Fruit fly (Drosophila melanogaster) whole organism, embryonic: ENCODE results near the gene SecS.

Experiments
- Atf6 ChIP-seq: fragments of 200-800 bp; sonication (Bioruptor generic); IDR thresholded peaks from 2 replicates; pipeline ENCODE4 v1.3.6; 2022; ENCODE audit warnings: missing biosample characterization, missing genetic modification characterization
- B-H2 ChIP-seq: fragments of 200-800 bp; sonication (Bioruptor generic); optimal IDR thresholded peaks from 2 replicates; lab custom pipeline; 2018; ENCODE audit warnings: missing biosample characterization, mild to moderate bottlenecking, missing genetic modification characterization
- CG11247 ChIP-seq: fragments of 200-800 bp; sonication (Bioruptor generic); IDR thresholded peaks from 2 replicates; pipeline ENCODE4 v1.3.6; 2022; ENCODE audit warnings: missing biosample characterization, missing genetic modification characterization
- CG11695 ChIP-seq: fragments of 200-800 bp; sonication (Bioruptor generic); IDR thresholded peaks from 3 replicates; pipeline ENCODE4 v1.3.6; 2022; ENCODE audit warnings: missing biosample characterization, missing genetic modification characterization
- CG11723 ChIP-seq: fragments of 200-800 bp; sonication (Bioruptor generic); optimal IDR thresholded peaks from 2 replicates; lab custom pipeline; 2017; ENCODE audit warnings: missing biosample characterization, mild to moderate bottlenecking, missing genetic modification characterization
- CG12155 ChIP-seq: fragments of 200-800 bp; sonication (Bioruptor generic); optimal IDR thresholded peaks from 3 replicates; lab custom pipeline; 2016; ENCODE audit warnings: missing biosample characterization, missing genetic modification characterization
- CG14667 ChIP-seq: fragments of 200-800 bp; sonication (Bioruptor generic); IDR thresholded peaks from 2 replicates; pipeline ENCODE4 v1.3.6; 2022; ENCODE audit warnings: missing biosample characterization, missing genetic modification characterization
- CG14710 ChIP-seq: fragments of 200-800 bp; sonication (Bioruptor generic); optimal IDR thresholded peaks from 3 replicates; lab custom pipeline; 2019; ENCODE audit warnings: missing biosample characterization, mild to moderate bottlenecking, missing genetic modification characterization, moderate library complexity
- CG30403 ChIP-seq: fragments of 200-800 bp; sonication (Bioruptor generic); optimal IDR thresholded peaks from 3 replicates; lab custom pipeline; 2016; ENCODE audit warnings: missing biosample characterization, missing genetic modification characterization
- CG3065 ChIP-seq: fragments of 200-800 bp; sonication (Bioruptor generic); optimal IDR thresholded peaks from 2 replicates; lab custom pipeline; 2016; ENCODE audit warnings: missing biosample characterization, missing genetic modification characterization
- CG4282 ChIP-seq: fragments of 200-800 bp; sonication (Bioruptor generic); optimal IDR thresholded peaks from 2 replicates; lab custom pipeline; 2016; ENCODE audit warnings: missing biosample characterization, missing genetic modification characterization
- CG43689 ChIP-seq: fragments of 200-800 bp; sonication (Bioruptor generic); IDR thresholded peaks from 2 replicates; pipeline ENCODE4 v1.3.6; 2022; ENCODE audit warnings: missing biosample characterization, missing genetic modification characterization
- CG4730 ChIP-seq: fragments of 200-800 bp; sonication (Bioruptor generic); IDR thresholded peaks from 2 replicates; pipeline ENCODE4 v1.3.6; 2022; ENCODE audit warnings: missing biosample characterization, missing genetic modification characterization
- CG5180 ChIP-seq: fragments of 200-800 bp; sonication (Bioruptor generic); optimal IDR thresholded peaks from 3 replicates; lab custom pipeline; 2017; ENCODE audit warnings: missing biosample characterization, missing genetic modification characterization, mild to moderate bottlenecking, moderate library complexity, missing genetic modification reagents
- CG6272 ChIP-seq: fragments of 200-800 bp; sonication (Bioruptor generic); IDR thresholded peaks from 2 replicates; pipeline ENCODE4 v1.3.6; 2022; ENCODE audit warnings: missing biosample characterization, missing genetic modification characterization
- CG7928 ChIP-seq: fragments of 200-800 bp; sonication (Bioruptor generic); optimal IDR thresholded peaks from 2 replicates; lab custom pipeline; 2017; ENCODE audit warnings: missing biosample characterization, mild to moderate bottlenecking, missing genetic modification characterization
- CG8290 ChIP-seq, 3 experiments: fragments of 200-800 bp; sonication (Bioruptor generic); optimal IDR thresholded peaks; 2 replicates each; lab custom pipeline; 2016 to 2019; ENCODE audit warnings: missing biosample characterization in 3 of 3, missing genetic modification characterization in 3 of 3, mild to moderate bottlenecking in 2 of 3, moderate library complexity in 1 of 3
- CG8478 ChIP-seq: fragments of >200 bp; optimal IDR thresholded peaks from 2 replicates; lab custom pipeline; 2018
- D ChIP-seq, 2 experiments: fragments of 200-800 bp in 1 of 2; fragments of >200 bp in 1 of 2; sonication (Bioruptor generic) in 1 of 2; optimal IDR thresholded peaks; 2 replicates in 1 of 2; 3 replicates in 1 of 2; lab custom pipeline; 2017; ENCODE audit warnings: mild to moderate bottlenecking in 1 of 2, missing biosample characterization in 1 of 2, missing genetic modification characterization in 1 of 2, missing genetic modification reagents in 1 of 2
- Fer2 ChIP-seq: fragments of 200-800 bp; sonication (Bioruptor generic); optimal IDR thresholded peaks from 2 replicates; lab custom pipeline; 2018; ENCODE audit warnings: missing biosample characterization, mild to moderate bottlenecking, missing genetic modification characterization, moderate library complexity
- Mrtf ChIP-seq: fragments of 200-800 bp; sonication (Bioruptor generic); IDR thresholded peaks from 3 replicates; pipeline ENCODE4 v1.3.6; 2022; ENCODE audit warnings: missing biosample characterization, missing genetic modification characterization
- Ravus ChIP-seq: fragments of 200-800 bp; sonication (Bioruptor generic); IDR thresholded peaks from 2 replicates; pipeline ENCODE4 v1.3.6; 2022; ENCODE audit warnings: missing biosample characterization, missing genetic modification characterization
- Stat92E ChIP-seq, 3 experiments: fragments of >200 bp in 2 of 3; fragments of 200-800 bp in 1 of 3; sonication (Bioruptor generic) in 1 of 3; optimal IDR thresholded peaks; 2 replicates each; lab custom pipeline; 2017 to 2019; ENCODE audit warnings: missing biosample characterization in 3 of 3, missing genetic modification characterization in 3 of 3, mild to moderate bottlenecking in 1 of 3, moderate library complexity in 1 of 3
- Xrp1 ChIP-seq: fragments of 200-800 bp; sonication (Bioruptor generic); IDR thresholded peaks from 2 replicates; pipeline ENCODE4 v1.3.6; 2022; ENCODE audit warnings: missing biosample characterization, missing genetic modification characterization
- ac ChIP-seq: fragments of 200-800 bp; sonication (Bioruptor generic); optimal IDR thresholded peaks from 3 replicates; lab custom pipeline; 2017; ENCODE audit warnings: missing biosample characterization, mild to moderate bottlenecking, missing genetic modification characterization
- ase ChIP-seq: fragments of 200-800 bp; sonication (Bioruptor generic); IDR thresholded peaks from 3 replicates; pipeline ENCODE4 v1.3.6; 2022; ENCODE audit warnings: missing biosample characterization, missing genetic modification characterization
- cato ChIP-seq: fragments of 200-800 bp; sonication (Bioruptor generic); optimal IDR thresholded peaks from 2 replicates; lab custom pipeline; 2016; ENCODE audit warnings: missing biosample characterization, missing genetic modification characterization, borderline replicate concordance
- chif ChIP-seq, 2 experiments: fragments of 200-800 bp; sonication (Bioruptor generic); optimal IDR thresholded peaks; 3 replicates each; lab custom pipeline; 2016; ENCODE audit warnings: missing biosample characterization in 2 of 2, missing genetic modification characterization in 2 of 2
- chinmo ChIP-seq: fragments of 200-800 bp; sonication (Bioruptor generic); IDR thresholded peaks from 4 replicates; pipeline ENCODE4 v1.3.6; 2022; ENCODE audit warnings: missing biosample characterization, missing genetic modification characterization; ENCODE audit not compliant: partially characterized antibody
- dan ChIP-seq: fragments of 200-800 bp; sonication (Bioruptor generic); IDR thresholded peaks from 2 replicates; pipeline ENCODE4 v1.3.6; 2022; ENCODE audit warnings: missing biosample characterization, missing genetic modification characterization
- dmrt99B ChIP-seq: fragments of 200-800 bp; sonication (Bioruptor generic); optimal IDR thresholded peaks from 2 replicates; lab custom pipeline; 2018; ENCODE audit warnings: missing biosample characterization, mild to moderate bottlenecking, missing genetic modification characterization, moderate library complexity
- exex ChIP-seq: fragments of 200-800 bp; sonication (Bioruptor generic); optimal IDR thresholded peaks from 4 replicates; lab custom pipeline; 2018; ENCODE audit warnings: missing biosample characterization, mild to moderate bottlenecking, missing genetic modification characterization, moderate library complexity
- eyg ChIP-seq: fragments of 200-800 bp; sonication (Bioruptor generic); optimal IDR thresholded peaks from 3 replicates; lab custom pipeline; 2016; ENCODE audit warnings: missing biosample characterization, missing genetic modification characterization
- ftz-f1 ChIP-seq: fragments of 200-800 bp; sonication (Bioruptor generic); optimal IDR thresholded peaks from 2 replicates; lab custom pipeline; 2016; ENCODE audit warnings: missing biosample characterization, missing genetic modification characterization
- fu2 ChIP-seq: fragments of 200-800 bp; sonication (Bioruptor generic); optimal IDR thresholded peaks from 2 replicates; lab custom pipeline; 2016; ENCODE audit warnings: missing biosample characterization, missing genetic modification characterization
- gem ChIP-seq: fragments of 200-800 bp; sonication (Bioruptor generic); optimal IDR thresholded peaks from 2 replicates; lab custom pipeline; 2019; ENCODE audit warnings: missing biosample characterization, mild to moderate bottlenecking, missing genetic modification characterization, moderate library complexity
- gfzf ChIP-seq: fragments of 200-800 bp; sonication (Bioruptor generic); optimal IDR thresholded peaks from 2 replicates; lab custom pipeline; 2016; ENCODE audit warnings: missing biosample characterization, mild to moderate bottlenecking, missing genetic modification characterization, moderate library complexity
- inv ChIP-seq: fragments of 200-800 bp; sonication (Bioruptor generic); IDR thresholded peaks from 2 replicates; pipeline ENCODE4 v1.3.6; 2022; ENCODE audit warnings: missing biosample characterization, missing genetic modification characterization; ENCODE audit not compliant: partially characterized antibody
- kah ChIP-seq: fragments of 200-800 bp; sonication (Bioruptor generic); optimal IDR thresholded peaks from 2 replicates; lab custom pipeline; 2018; ENCODE audit warnings: missing biosample characterization, mild to moderate bottlenecking, missing genetic modification characterization
- nmo ChIP-seq: fragments of 200-800 bp; sonication (Bioruptor generic); optimal IDR thresholded peaks from 2 replicates; lab custom pipeline; 2018; ENCODE audit warnings: missing biosample characterization, mild to moderate bottlenecking, missing genetic modification characterization, moderate library complexity
- otp ChIP-seq: fragments of 200-800 bp; sonication (Bioruptor generic); IDR thresholded peaks from 3 replicates; pipeline ENCODE4, ENCODE4 v1.3.6; 2022; ENCODE audit warnings: missing biosample characterization, missing genetic modification characterization
- pzg ChIP-seq: fragments of 200-800 bp; sonication (Bioruptor generic); optimal IDR thresholded peaks from 3 replicates; lab custom pipeline; 2018; ENCODE audit warnings: missing biosample characterization, mild to moderate bottlenecking, missing genetic modification characterization, moderate library complexity
- rib ChIP-seq: fragments of 200-800 bp; sonication (Bioruptor generic); IDR thresholded peaks from 2 replicates; pipeline ENCODE4 v1.3.6; 2022; ENCODE audit warnings: missing biosample characterization, missing genetic modification characterization
- run ChIP-seq: fragments of 200-800 bp; sonication (Bioruptor generic); optimal IDR thresholded peaks from 3 replicates; lab custom pipeline; 2018; ENCODE audit warnings: missing biosample characterization, mild to moderate bottlenecking, missing genetic modification characterization
- sd ChIP-seq: fragments of 200-800 bp; sonication (Bioruptor generic); optimal IDR thresholded peaks from 3 replicates; lab custom pipeline; 2018; ENCODE audit warnings: missing biosample characterization, mild to moderate bottlenecking, missing genetic modification characterization, moderate library complexity
- tio ChIP-seq: fragments of 200-800 bp; sonication (Bioruptor generic); optimal IDR thresholded peaks from 2 replicates; lab custom pipeline; 2017; ENCODE audit warnings: missing biosample characterization, missing genetic modification characterization, inconsistent platforms
- usp ChIP-seq: fragments of >200 bp; optimal IDR thresholded peaks from 2 replicates; lab custom pipeline; 2017; ENCODE audit warnings: missing biosample characterization, missing genetic modification characterization
- z ChIP-seq: fragments of 200-800 bp; sonication (Bioruptor generic); IDR thresholded peaks from 3 replicates; pipeline ENCODE4 v1.3.6; 2022; ENCODE audit warnings: missing biosample characterization, missing genetic modification characterization

SecS gene

DNA sequence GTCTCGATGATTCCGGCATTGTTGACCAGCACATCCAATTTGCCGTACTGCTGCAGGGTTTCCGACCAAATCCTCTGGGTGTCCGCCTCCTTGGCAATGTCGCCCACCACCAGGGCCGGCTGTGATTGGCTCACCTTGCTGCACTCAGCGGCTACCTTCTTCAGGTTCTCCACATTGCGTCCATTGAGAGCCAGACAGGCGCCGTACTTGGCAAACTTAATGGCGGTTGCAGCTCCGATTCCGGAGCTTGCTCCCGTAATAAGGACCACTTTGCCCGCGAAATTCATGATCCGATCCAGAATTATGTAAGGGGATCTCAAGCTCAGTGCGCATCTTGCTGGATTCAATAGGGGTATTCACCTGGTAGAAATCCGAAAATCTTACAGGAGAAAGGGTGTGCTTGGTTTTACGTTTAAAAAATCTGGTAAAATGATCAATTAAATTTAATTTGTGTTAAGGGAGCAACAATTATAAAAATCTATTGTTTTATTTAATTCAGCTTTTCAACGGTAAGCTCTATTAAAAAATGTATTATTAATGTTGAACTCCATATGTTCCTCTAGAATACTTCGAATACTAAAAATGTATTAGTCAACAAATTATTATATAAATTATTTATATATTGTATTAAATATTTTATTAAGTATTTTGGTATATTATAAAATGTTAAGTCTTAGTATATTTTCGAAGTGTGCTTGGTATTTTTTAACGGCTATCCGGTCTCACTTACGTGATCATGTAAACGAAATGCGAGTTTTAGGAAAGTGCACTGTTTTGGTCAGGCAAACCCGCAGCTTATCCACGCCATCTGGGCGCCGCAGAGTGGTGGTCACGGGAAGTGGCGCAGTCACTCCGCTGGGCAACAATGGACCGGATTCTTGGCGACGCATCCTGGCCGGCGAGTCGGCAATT is 35.5 kb downstream of the SecS start, which contains the start of the genes CG31548 and CG12170 (continued):
- TF ChIP-seq Stat92E (GFP tag; optimal IDR thresholded peaks at IDR 0.05; lab: Kevin White, UChicago): no peak
- TF ChIP-seq CG14710: peak; percentile 70
- TF ChIP-seq CG8290 (GFP tag; optimal IDR thresholded peaks at IDR 0.05; lab: Kevin White, UChicago): no peak
- no peak for TF ChIP-seq CG8290 (tag; optimal IDR thresholded peaks at IDR 0.05; lab: Kevin White, UChicago)
- TF ChIP-seq eyg (GFP tag; lab: Kevin White, UChicago): no peak
- no peak for TF ChIP-seq dmrt99B
- no peak for TF ChIP-seq run (tag; lab: Kevin White, UChicago)
- TF ChIP-seq usp (GFP tag; lab: Kevin White, UChicago): no peak
- TF ChIP-seq ac (GFP tag; lab: Kevin White, UChicago): no peak
- TF ChIP-seq CG30403: peak; percentile 53
- no peak for TF ChIP-seq ase (GFP tag; lab: Robert Waterston, UW)
- TF ChIP-seq chif (GFP tag; optimal IDR thresholded peaks at IDR 0.05; lab: Kevin White, UChicago): peak in 1 of 2 experiments; percentile 41
- no peak for TF ChIP-seq Fer2 (tag; lab: Kevin White, UChicago)
- TF ChIP-seq Mrtf (GFP tag; lab: Robert Waterston, UW): 0 out of 3 replicates have a peak, but pooled peaks have one; percentile 4
- no peak for TF ChIP-seq tio (GFP tag; lab: Kevin White, UChicago)
- TF ChIP-seq CG14667 (GFP tag; lab: Robert Waterston, UW): no peak
- no peak for TF ChIP-seq CG3065 (GFP tag; lab: Kevin White, UChicago)
- no peak for TF ChIP-seq Ravus (GFP tag; lab: Robert Waterston, UW)
- TF ChIP-seq CG7928: no peak
- TF ChIP-seq gem (tag; lab: Kevin White, UChicago): no peak
- TF ChIP-seq z (GFP tag; lab: Robert Waterston, UW): no peak
- TF ChIP-seq CG4282: no peak
- TF ChIP-seq sd (tag; lab: Kevin White, UChicago): no peak
- no peak for TF ChIP-seq Xrp1
- peak; percentile 15 for TF ChIP-seq pzg (GFP tag; lab: Kevin White, UChicago)
- no peak for TF ChIP-seq B-H2 (GFP tag; lab: Kevin White, UChicago)
- no peak for TF ChIP-seq ftz-f1
- TF ChIP-seq CG12155 (GFP tag; lab: Kevin White, UChicago): peak; percentile 31
- TF ChIP-seq chinmo (GFP tag; lab: Robert Waterston, UW): no peak
- no peak for TF ChIP-seq D (optimal IDR thresholded peaks at IDR 0.05; lab: Kevin White, UChicago)
- TF ChIP-seq D (GFP tag; optimal IDR thresholded peaks at IDR 0.05; lab: Kevin White, UChicago): no peak
- no peak for TF ChIP-seq exex (tag; lab: Kevin White, UChicago)
- TF ChIP-seq nmo: peak; percentile 56
- TF ChIP-seq CG5180 (GFP tag; lab: Kevin White, UChicago): no peak
- TF ChIP-seq CG11723 (GFP tag; lab: Kevin White, UChicago): no peak
- no peak for TF ChIP-seq rib (GFP tag; lab: Robert Waterston, UW)
- TF ChIP-seq inv (GFP tag; lab: Robert Waterston, UW): no peak
- no peak for TF ChIP-seq CG43689 (GFP tag; lab: Robert Waterston, UW)
- TF ChIP-seq CG11247: no peak
- no peak for TF ChIP-seq CG8478
- peak; percentile 49 for TF ChIP-seq gfzf
- TF ChIP-seq kah (GFP tag; lab: Kevin White, UChicago): no peak
- no peak for TF ChIP-seq CG6272 (GFP tag; lab: Robert Waterston, UW)
- TF ChIP-seq Atf6 (GFP tag; lab: Robert Waterston, UW): peak; percentile 39; the same call in 1 of the 2 replicates
- TF ChIP-seq dan (GFP tag; lab: Robert Waterston, UW): no peak
- no peak for TF ChIP-seq CG4730
- TF ChIP-seq CG11695 (GFP tag; lab: Robert Waterston, UW): peak; percentile 66
- TF ChIP-seq fu2: no peak
- no peak for TF ChIP-seq otp (GFP tag; lab: Robert Waterston, UW)
- TF ChIP-seq cato (GFP tag; lab: Kevin White, UChicago): no peak
